Worm (Caenorhabditis elegans) whole organism, early embryonic: ENCODE data around the gene str-165.

Source experiments
- ama-1 ChIP-seq: fragments of 150-350 bp; optimal IDR thresholded peaks from 2 replicates; lab custom pipeline; 2014
- ceh-13 ChIP-seq: fragments of 200-800 bp; sonication (Bioruptor generic); optimal IDR thresholded peaks from 2 replicates; lab custom pipeline; 2018; ENCODE audit warnings: mild to moderate bottlenecking, missing genetic modification characterization, missing compliant biosample characterization
- flt-1 ChIP-seq: fragments of 200-800 bp; sonication (Bioruptor generic); IDR thresholded peaks from 2 replicates; pipeline ENCODE4 v1.3.6; 2022; ENCODE audit warnings: missing genetic modification characterization, missing compliant biosample characterization
- hnd-1 ChIP-seq: sonication (generic microtip); optimal IDR thresholded peaks from 2 replicates; lab custom pipeline; 2016; ENCODE audit warnings: missing genetic modification characterization, missing compliant biosample characterization
- pes-1 ChIP-seq: fragments of 200-800 bp; sonication (Bioruptor generic); IDR thresholded peaks from 2 replicates; pipeline ENCODE4 v1.3.6; 2022; ENCODE audit warnings: missing genetic modification reagents, missing genetic modification characterization, missing compliant biosample characterization

- TF ChIP-seq flt-1 (no peak), ama-1 (no peak), ceh-13 (GFP tag; lab: Kevin White, UChicago) (no peak), hnd-1 (tag; lab: Kevin White, UChicago) (no peak), pes-1 (GFP tag; lab: Robert Waterston, UW) (no peak)
These were observed 23.7 kb upstream of the str-165 start, which contains the start of gene swan-1 for ce11 chrV:13807232-13807631.
